Fruit fly (Drosophila melanogaster) whole organism, wandering third instar larva: ENCODE results near the gene bol.

Experiments
- Abd-B ChIP-seq: fragments of >200 bp; optimal IDR thresholded peaks from 2 replicates; lab custom pipeline; 2017; ENCODE audit warnings: missing biosample characterization, missing genetic modification characterization
- CG32264 ChIP-seq: fragments of 200-800 bp; sonication (Bioruptor generic); optimal IDR thresholded peaks from 2 replicates; lab custom pipeline; 2016; ENCODE audit warnings: missing biosample characterization, missing genetic modification characterization
- CG9705 ChIP-seq: fragments of 200-800 bp; sonication (Bioruptor generic); optimal IDR thresholded peaks from 2 replicates; lab custom pipeline; 2018; ENCODE audit warnings: missing biosample characterization, mild to moderate bottlenecking, missing genetic modification characterization
- CrebA ChIP-seq: fragments of 200-800 bp; sonication (Bioruptor generic); optimal IDR thresholded peaks from 2 replicates; lab custom pipeline; 2016; ENCODE audit warnings: missing biosample characterization, mild to moderate bottlenecking, missing genetic modification characterization, borderline replicate concordance
- Dfd ChIP-seq: fragments of >200 bp; optimal IDR thresholded peaks from 2 replicates; lab custom pipeline; 2017; ENCODE audit warnings: missing biosample characterization, missing genetic modification characterization
- Dif ChIP-seq: fragments of 200-275, 200-300 bp; sonication (Bioruptor generic); optimal IDR thresholded peaks from 2 replicates; lab custom pipeline; 2018; ENCODE audit warnings: missing biosample characterization, missing genetic modification characterization; ENCODE audit not compliant: partially characterized antibody
- GATAd ChIP-seq: sonication (Bioruptor generic); optimal IDR thresholded peaks from 2 replicates; lab custom pipeline; 2016; ENCODE audit warnings: missing biosample characterization, missing genetic modification characterization
- HLH106 ChIP-seq: fragments of 200-800 bp; optimal IDR thresholded peaks from 3 replicates; lab custom pipeline; 2019; ENCODE audit warnings: missing biosample characterization, mild to moderate bottlenecking, missing genetic modification characterization, moderate library complexity
- Hnf4 ChIP-seq: fragments of 200-800 bp; sonication (Bioruptor generic); optimal IDR thresholded peaks from 2 replicates; lab custom pipeline; 2016; ENCODE audit warnings: missing biosample characterization, mild to moderate bottlenecking, missing genetic modification characterization
- Hr78 ChIP-seq: fragments of >200 bp; optimal IDR thresholded peaks from 2 replicates; lab custom pipeline; 2017; ENCODE audit warnings: missing biosample characterization, missing genetic modification characterization
- Hr83 ChIP-seq: fragments of 200-300 bp; sonication (Bioruptor generic); optimal IDR thresholded peaks from 2 replicates; lab custom pipeline; 2016; ENCODE audit warnings: missing biosample characterization, mild to moderate bottlenecking, missing genetic modification characterization, moderate library complexity; ENCODE audit not compliant: poor library complexity, severe bottlenecking
- Jra ChIP-seq: sonication (Bioruptor generic); optimal IDR thresholded peaks from 2 replicates; lab custom pipeline; 2016; ENCODE audit warnings: missing biosample characterization, missing genetic modification characterization
- Mio ChIP-seq: sonication (Bioruptor generic); optimal IDR thresholded peaks from 2 replicates; lab custom pipeline; 2016; ENCODE audit warnings: missing biosample characterization, missing genetic modification characterization
- Myc ChIP-seq: fragments of >200 bp; optimal IDR thresholded peaks from 2 replicates; lab custom pipeline; 2017
- N ChIP-seq: fragments of >200 bp; optimal IDR thresholded peaks from 2 replicates; lab custom pipeline; 2018; ENCODE audit warnings: missing biosample characterization, missing external identifiers, missing genetic modification characterization
- OdsH ChIP-seq: fragments of 200-800 bp; sonication (Bioruptor generic); optimal IDR thresholded peaks from 2 replicates; lab custom pipeline; 2016; ENCODE audit warnings: missing biosample characterization, mild to moderate bottlenecking, missing genetic modification characterization
- Rel ChIP-seq, 2 experiments: fragments of 200-800 bp; sonication (Bioruptor generic) in 1 of 2; optimal IDR thresholded peaks; 2 replicates in 1 of 2; 3 replicates in 1 of 2; lab custom pipeline; 2016 to 2019; ENCODE audit warnings: mild to moderate bottlenecking in 2 of 2, missing biosample characterization in 2 of 2, missing genetic modification characterization in 2 of 2, moderate library complexity in 1 of 2
- Sp1 ChIP-seq: fragments of 200-800 bp; sonication (Bioruptor generic); optimal IDR thresholded peaks from 3 replicates; lab custom pipeline; 2019; ENCODE audit warnings: missing biosample characterization, mild to moderate bottlenecking, missing genetic modification characterization, moderate library complexity
- Vsx2 ChIP-seq: fragments of 200-300, 225-300 bp; sonication (Bioruptor generic); optimal IDR thresholded peaks from 2 replicates; lab custom pipeline; 2018; ENCODE audit warnings: missing biosample characterization, missing genetic modification characterization; ENCODE audit not compliant: partially characterized antibody
- br ChIP-seq: fragments of 200-800 bp; sonication (Bioruptor generic); optimal IDR thresholded peaks from 2 replicates; lab custom pipeline; 2016; ENCODE audit warnings: missing biosample characterization, missing genetic modification characterization
- brk ChIP-seq: fragments of 200-800 bp; sonication (Bioruptor generic); optimal IDR thresholded peaks from 2 replicates; lab custom pipeline; 2016; ENCODE audit warnings: missing biosample characterization, mild to moderate bottlenecking, missing genetic modification characterization
- dl ChIP-seq, 2 experiments: fragments of 175-275, 200-275 bp in 1 of 2; fragments of 200-275 bp in 1 of 2; sonication (Bioruptor generic); optimal IDR thresholded peaks; lab custom pipeline; 2018; ENCODE audit warnings: mild to moderate bottlenecking in 2 of 2, missing biosample characterization in 2 of 2, missing genetic modification characterization in 2 of 2, moderate library complexity in 2 of 2; ENCODE audit not compliant: partially characterized antibody in 2 of 2, insufficient read depth in 1 of 2
- dmrt93B ChIP-seq: fragments of 200-800 bp; sonication (Bioruptor generic); optimal IDR thresholded peaks from 2 replicates; lab custom pipeline; 2018; ENCODE audit warnings: missing biosample characterization, mild to moderate bottlenecking, missing genetic modification characterization
- dsf ChIP-seq: sonication (Bioruptor generic); optimal IDR thresholded peaks from 2 replicates; lab custom pipeline; 2016; ENCODE audit warnings: missing biosample characterization, missing genetic modification characterization, borderline replicate concordance
- ey ChIP-seq: fragments of 200-800 bp; sonication (Bioruptor generic); optimal IDR thresholded peaks from 2 replicates; lab custom pipeline; 2016; ENCODE audit warnings: missing biosample characterization, missing genetic modification characterization
- foxo ChIP-seq, 2 experiments: fragments of 200-800 bp; sonication (Bioruptor generic); optimal IDR thresholded peaks; 2 replicates in 1 of 2; 3 replicates in 1 of 2; lab custom pipeline; 2016 to 2017; ENCODE audit warnings: missing biosample characterization in 2 of 2, missing genetic modification characterization in 2 of 2
- fru ChIP-seq: fragments of 200-800 bp; sonication (Bioruptor generic); optimal IDR thresholded peaks from 3 replicates; lab custom pipeline; 2016; ENCODE audit warnings: missing biosample characterization, mild to moderate bottlenecking, missing genetic modification characterization
- h ChIP-seq: fragments of 200-800 bp; sonication (Bioruptor generic); optimal IDR thresholded peaks from 3 replicates; lab custom pipeline; 2016; ENCODE audit warnings: missing biosample characterization, mild to moderate bottlenecking, missing genetic modification characterization
- jim ChIP-seq: fragments of 175-275, 200-325 bp; sonication (Bioruptor generic); optimal IDR thresholded peaks from 2 replicates; lab custom pipeline; 2016; ENCODE audit warnings: missing biosample characterization, mild to moderate bottlenecking, missing genetic modification characterization
- lola ChIP-seq: fragments of >200 bp; optimal IDR thresholded peaks from 2 replicates; lab custom pipeline; 2017; ENCODE audit warnings: missing biosample characterization, missing genetic modification characterization
- pan ChIP-seq: fragments of >200 bp; optimal IDR thresholded peaks from 2 replicates; lab custom pipeline; 2017
- psq ChIP-seq: fragments of 200-800 bp; sonication (Bioruptor generic); optimal IDR thresholded peaks from 3 replicates; lab custom pipeline; 2017; ENCODE audit warnings: missing biosample characterization, mild to moderate bottlenecking, missing genetic modification characterization, moderate library complexity
- rgr ChIP-seq: fragments of 200-800 bp; sonication (Bioruptor generic); optimal IDR thresholded peaks from 3 replicates; lab custom pipeline; 2016; ENCODE audit warnings: missing biosample characterization, mild to moderate bottlenecking, missing genetic modification characterization
- sage ChIP-seq: fragments of 200-800 bp; sonication (Bioruptor generic); optimal IDR thresholded peaks from 2 replicates; lab custom pipeline; 2016; ENCODE audit warnings: missing biosample characterization, mild to moderate bottlenecking, missing genetic modification characterization
- sv ChIP-seq: fragments of 200-800 bp; sonication (Bioruptor generic); optimal IDR thresholded peaks from 3 replicates; lab custom pipeline; 2016; ENCODE audit warnings: missing biosample characterization, missing genetic modification characterization
- tai ChIP-seq: sonication (Bioruptor generic); optimal IDR thresholded peaks from 2 replicates; lab custom pipeline; 2016; ENCODE audit warnings: missing biosample characterization, missing genetic modification characterization
- usp ChIP-seq: fragments of >200 bp; optimal IDR thresholded peaks from 2 replicates; lab custom pipeline; 2017; ENCODE audit warnings: missing biosample characterization, missing genetic modification characterization
- woc ChIP-seq: sonication (Bioruptor generic); optimal IDR thresholded peaks from 2 replicates; lab custom pipeline; 2016; ENCODE audit warnings: missing biosample characterization, mild to moderate bottlenecking, missing genetic modification characterization

The bol gene

DNA sequence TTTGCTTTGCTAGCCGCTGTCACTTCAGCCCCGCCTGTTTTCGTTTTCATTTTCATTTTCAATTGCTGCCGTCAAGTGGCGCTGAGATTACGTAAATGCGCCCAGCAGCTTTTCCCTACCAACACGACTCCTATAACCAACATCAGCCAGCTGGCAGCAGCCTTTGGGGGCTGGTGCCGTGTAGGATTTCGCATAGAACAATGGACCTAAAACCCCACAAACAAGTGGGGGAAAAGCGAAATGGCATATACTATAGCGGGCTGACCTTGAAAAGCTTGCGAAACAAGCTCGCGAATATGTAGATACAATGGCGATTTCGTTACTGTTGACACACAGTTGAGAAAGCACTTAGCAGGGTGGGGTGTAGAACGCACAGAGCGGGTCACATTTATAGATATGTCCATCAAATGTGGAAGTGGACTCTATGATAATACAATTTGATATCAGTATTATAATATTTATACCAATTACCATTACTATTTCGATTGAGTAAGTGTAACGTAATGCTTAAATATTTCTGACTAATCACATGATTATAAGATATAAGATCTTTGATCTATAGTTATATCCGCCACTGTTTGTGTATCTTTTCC is 74.5 kb downstream of the bol start:
- TF ChIP-seq lola (GFP tag; lab: Kevin White, UChicago) (no peak), HLH106 (tag; lab: Kevin White, UChicago) (no peak), psq (no peak), N (GFP tag; lab: Kevin White, UChicago) (no peak), Abd-B (GFP tag; lab: Kevin White, UChicago) (no peak), CG32264 (GFP tag; lab: Kevin White, UChicago) (no peak)

DNA sequence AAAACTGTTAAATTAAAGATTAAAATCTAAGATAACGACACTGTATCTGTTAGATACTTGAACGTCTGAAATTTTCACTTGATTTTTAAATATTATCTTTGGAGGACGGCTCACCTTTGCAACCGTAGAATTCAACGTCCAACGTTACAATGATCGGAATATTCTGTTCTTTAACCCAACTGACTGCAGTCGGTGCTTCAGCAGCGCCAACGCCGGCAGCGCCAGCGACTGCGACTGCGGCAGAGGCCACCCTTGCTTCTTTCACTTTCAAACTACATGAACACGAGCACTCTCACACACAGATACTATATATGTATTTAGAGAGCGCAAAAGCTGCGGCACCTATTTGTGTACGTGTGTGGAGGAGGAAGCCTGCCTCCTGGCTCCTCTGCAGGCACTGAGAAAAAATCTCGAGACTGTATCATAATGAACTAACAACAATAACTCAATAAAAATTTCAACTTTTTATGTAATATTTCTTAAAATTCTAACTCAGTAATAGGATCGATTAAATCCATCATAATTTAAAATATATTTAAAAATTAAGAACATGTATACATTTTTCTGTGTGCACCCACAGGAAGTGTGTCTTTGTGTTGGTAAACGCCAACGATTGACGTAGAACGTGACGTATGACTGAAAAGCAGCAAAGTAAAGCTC is 76.6 kb downstream of the bol start:
- TF ChIP-seq Vsx2 (GFP tag; lab: Kevin White, UChicago), result peak; percentile 34
- peak; percentile 98 for TF ChIP-seq OdsH
- peak; percentile 52 for TF ChIP-seq Mio (GFP tag; lab: Kevin White, UChicago)
- TF ChIP-seq Rel (GFP tag; optimal IDR thresholded peaks at IDR 0.05; lab: Kevin White, UChicago), result peak; percentile 90
- TF ChIP-seq Rel (tag; optimal IDR thresholded peaks at IDR 0.05; lab: Kevin White, UChicago), result peak; percentile 87
- TF ChIP-seq Hnf4 (GFP tag; lab: Kevin White, UChicago), result peak; percentile 95
- TF ChIP-seq h (GFP tag; lab: Kevin White, UChicago), result peak; percentile 98
- peak; percentile 93 for TF ChIP-seq Jra
- TF ChIP-seq Myc (lab: Kevin White, UChicago), result no peak
- peak; percentile 98 for TF ChIP-seq fru
- TF ChIP-seq foxo (GFP tag; optimal IDR thresholded peaks at IDR 0.05; lab: Kevin White, UChicago), result peak in 1 of 2 experiments; percentile 99
- no peak for TF ChIP-seq usp (GFP tag; lab: Kevin White, UChicago)
- peak; percentile 73 for TF ChIP-seq sv
- peak; percentile 76 for TF ChIP-seq GATAd (GFP tag; lab: Kevin White, UChicago)
- no peak for TF ChIP-seq Dfd
- TF ChIP-seq jim, result no peak
- TF ChIP-seq CG9705 (GFP tag; lab: Kevin White, UChicago), result peak; percentile 90
- TF ChIP-seq psq, result peak; percentile 96
- peak; percentile 99 for TF ChIP-seq Sp1
- TF ChIP-seq woc (GFP tag; lab: Kevin White, UChicago), result peak; percentile 88
- no peak for TF ChIP-seq Abd-B (GFP tag; lab: Kevin White, UChicago)
- TF ChIP-seq dsf (GFP tag; lab: Kevin White, UChicago), result peak; percentile 88
- no peak for TF ChIP-seq N (GFP tag; lab: Kevin White, UChicago)
- no peak for TF ChIP-seq tai (GFP tag; lab: Kevin White, UChicago)
- peak; percentile 38 to 59 for TF ChIP-seq dl (GFP tag; optimal IDR thresholded peaks at IDR 0.05; lab: Kevin White, UChicago; ENCODE audit: insufficient read depth in 1 of 2, partially characterized antibody in 2 of 2)
- peak; percentile 95 for TF ChIP-seq ey (GFP tag; lab: Kevin White, UChicago)
- peak; percentile 98 for TF ChIP-seq rgr (GFP tag; lab: Kevin White, UChicago)
- peak; percentile 96 for TF ChIP-seq sage
- TF ChIP-seq CG32264 (GFP tag; lab: Kevin White, UChicago), result peak; percentile 75
- no peak for TF ChIP-seq Hr78 (GFP tag; lab: Kevin White, UChicago)
- TF ChIP-seq brk, result peak; percentile 97
- peak; percentile 39 for TF ChIP-seq Hr83 (GFP tag; lab: Kevin White, UChicago)
- TF ChIP-seq dmrt93B (GFP tag; lab: Kevin White, UChicago), result peak; percentile 93
- no peak for TF ChIP-seq lola (GFP tag; lab: Kevin White, UChicago)
- TF ChIP-seq CrebA, result peak; percentile 80
- TF ChIP-seq pan (lab: Kevin White, UChicago), result no peak
- TF ChIP-seq Dif, result peak; percentile 39
- peak; percentile 99 for TF ChIP-seq HLH106 (tag; lab: Kevin White, UChicago)
- TF ChIP-seq br (GFP tag; lab: Kevin White, UChicago), result peak; percentile 94
